Worm (Caenorhabditis elegans) whole organism, L4/young adult: ENCODE measurements around the gene ced-9.

Source experiments
- W03F9.2 ChIP-seq: fragments of 150-350 bp; optimal IDR thresholded peaks from 2 replicates; lab custom pipeline; 2014; ENCODE audit warnings: missing biosample characterization, missing genetic modification characterization
- dao-5 ChIP-seq: sonication (generic microtip); optimal IDR thresholded peaks from 2 replicates; lab custom pipeline; 2016; ENCODE audit warnings: missing genotype, missing genetic modification characterization, moderate library complexity, missing compliant biosample characterization
- him-1 ChIP-seq: sonication (generic microtip); optimal IDR thresholded peaks from 2 replicates; lab custom pipeline; 2016; ENCODE audit warnings: missing genotype, missing genetic modification reagents, missing genetic modification characterization, missing compliant biosample characterization

ced-9 gene

ce11 chrIII:10320788-10321187 is 14.2 kb upstream of the ced-9 start, which contains the start of gene sas-7:
Gene sas-7, plus strand, starts transcription at chrIII:10321019.
- TF ChIP-seq W03F9.2 (tag; lab: Kevin White, UChicago): no peak
- TF ChIP-seq him-1: no peak
- no peak for TF ChIP-seq dao-5 (tag; lab: Kevin White, UChicago)

DNA sequence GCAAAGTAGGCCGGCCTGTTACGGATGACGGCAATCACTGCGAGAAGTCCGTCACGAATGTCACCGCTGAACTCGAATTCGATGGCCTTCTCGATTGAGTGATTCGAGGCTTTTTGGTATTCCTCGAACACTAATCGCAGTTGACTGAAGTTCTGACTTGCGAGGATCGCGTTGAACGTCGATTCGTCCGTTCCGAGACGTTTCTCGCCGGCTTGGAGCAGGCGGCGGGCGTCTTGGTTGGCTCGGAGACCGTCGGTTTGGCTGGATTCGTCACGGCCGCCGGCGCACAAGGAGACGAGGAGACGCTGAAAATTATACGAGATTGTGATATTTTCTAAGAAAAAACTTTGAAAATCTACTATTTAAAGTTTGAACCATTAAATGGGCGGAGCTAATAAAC is 8.6 kb upstream of the ced-9 start:
- TF ChIP-seq him-1: no peak
- no peak for TF ChIP-seq W03F9.2 (tag; lab: Kevin White, UChicago)
- no peak for TF ChIP-seq dao-5 (tag; lab: Kevin White, UChicago)

DNA sequence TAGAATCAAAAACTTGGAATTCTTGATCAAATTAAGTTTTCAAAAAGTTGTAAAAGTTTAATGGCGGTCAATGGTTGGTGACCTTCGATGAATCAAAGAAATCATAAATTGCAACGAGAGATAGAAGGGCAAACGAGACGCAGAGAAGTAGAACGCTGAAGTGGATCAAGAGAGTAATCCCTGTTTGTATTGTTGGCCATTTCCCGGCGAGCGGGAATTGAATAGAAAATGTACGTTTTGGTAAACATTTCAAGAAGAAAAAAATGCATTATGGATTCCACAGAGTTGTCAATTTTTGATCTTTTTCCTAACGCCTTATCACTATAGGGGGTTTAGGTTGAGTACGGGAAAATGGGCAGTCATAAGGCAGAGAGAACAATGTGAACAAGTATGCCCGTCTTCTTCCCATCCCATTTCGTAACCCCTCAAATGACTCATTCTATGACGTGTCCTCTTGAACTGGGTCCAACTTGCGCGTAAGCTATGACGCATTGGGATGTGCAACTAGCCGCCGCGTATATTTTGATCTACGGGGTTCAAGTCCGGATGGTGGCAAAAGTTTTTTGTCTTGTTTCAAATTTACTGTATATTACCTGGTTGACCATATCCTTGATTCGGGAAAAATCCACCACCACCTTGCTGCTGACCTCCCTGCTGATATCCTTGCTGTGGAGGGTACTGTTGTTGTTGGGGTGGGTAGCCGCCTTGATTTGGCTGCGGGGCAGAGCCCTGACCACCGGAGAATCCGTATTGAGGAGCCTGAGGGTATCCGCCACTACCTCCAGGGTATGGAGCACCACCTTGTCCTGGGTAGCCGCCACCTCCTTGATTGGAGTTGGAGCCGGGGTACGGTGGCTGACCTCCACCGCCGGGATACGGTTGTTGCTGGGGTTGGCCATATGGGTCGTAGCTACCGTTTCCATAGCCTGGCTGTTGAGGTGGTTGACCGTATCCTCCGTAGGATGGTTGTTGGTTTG is 6.1 kb upstream of the ced-9 start:
- TF ChIP-seq him-1 (no peak), W03F9.2 (tag; lab: Kevin White, UChicago) (no peak), dao-5 (tag; lab: Kevin White, UChicago) (no peak)

DNA sequence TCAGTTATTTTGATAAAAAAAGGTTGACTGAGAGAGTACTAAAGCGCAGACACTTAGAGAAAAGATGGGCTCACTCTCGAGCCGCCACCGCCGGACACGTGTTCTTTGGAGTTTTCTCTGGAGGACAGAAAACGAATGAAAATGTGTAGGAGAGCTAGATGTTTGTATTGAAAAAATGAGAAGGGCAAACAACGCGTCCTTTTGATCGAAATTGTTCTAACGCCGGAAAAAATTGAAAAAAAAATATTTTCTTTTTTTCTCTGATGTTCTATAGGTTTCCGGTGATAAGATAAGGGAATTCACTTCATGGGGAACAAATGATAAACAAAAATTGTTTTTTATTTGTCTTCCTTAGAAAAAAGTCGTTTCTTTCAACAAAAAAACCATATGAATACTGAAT is 5.2 kb upstream of the ced-9 start:
- TF ChIP-seq dao-5 (tag; lab: Kevin White, UChicago) (no peak), W03F9.2 (tag; lab: Kevin White, UChicago) (no peak)

DNA sequence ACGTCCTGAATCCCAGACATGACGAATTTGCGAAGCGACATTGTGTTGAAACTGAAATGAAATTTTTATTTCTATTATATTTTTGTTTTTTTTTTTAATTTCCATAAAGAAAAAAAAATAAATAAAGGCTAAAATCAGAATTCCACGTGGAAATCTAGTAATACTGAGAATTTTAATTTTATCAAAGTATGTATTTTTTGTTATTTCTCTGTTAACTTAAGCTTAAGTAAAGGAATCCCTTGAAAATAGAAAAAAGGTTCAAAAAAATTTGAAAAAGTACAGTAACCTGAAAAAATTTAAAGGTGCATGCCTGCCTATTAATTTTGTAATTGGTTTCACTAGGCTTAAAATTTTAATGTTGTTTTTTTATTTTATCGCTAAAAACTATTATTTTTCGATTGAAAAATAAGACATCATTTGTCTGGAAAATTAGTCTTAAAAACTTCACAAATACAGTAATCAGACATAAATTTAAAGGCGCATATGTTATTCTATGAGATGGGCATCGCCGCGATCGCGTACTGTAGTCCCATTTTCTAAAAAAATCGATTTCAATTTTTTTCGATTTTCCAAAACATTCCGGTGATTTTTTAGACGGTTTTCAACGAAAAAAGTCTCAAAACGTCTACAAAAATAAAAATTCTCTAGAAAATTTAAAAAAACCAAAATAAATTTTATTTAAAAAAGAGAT is 4.5 kb upstream of the ced-9 start, which contains the start of gene nex-2:
nex-2 (minus strand) TSS at position 51 of the 691 bp plus-strand sequence.
- TF ChIP-seq W03F9.2 (tag; lab: Kevin White, UChicago) (no peak), him-1 (no peak), dao-5 (tag; lab: Kevin White, UChicago) (no peak)

DNA sequence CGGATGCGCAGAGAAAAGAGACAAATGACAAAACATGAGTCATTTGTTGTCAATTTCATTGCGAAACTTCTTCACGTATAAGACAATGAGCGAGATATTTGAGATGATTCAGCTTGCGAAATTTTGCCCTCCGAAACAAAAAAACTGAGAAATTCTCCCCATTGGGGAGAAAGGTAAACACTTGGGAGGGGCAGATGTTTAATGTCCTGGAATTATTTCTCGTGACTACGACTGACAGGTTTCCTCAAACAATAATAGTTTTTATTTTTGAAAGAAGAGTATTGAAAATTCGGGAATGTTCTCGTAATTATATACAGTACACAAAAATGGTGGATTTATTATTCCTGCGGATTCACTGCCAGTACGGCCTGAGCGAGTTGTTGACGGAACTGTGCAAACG is 3.7 kb upstream of the ced-9 start:
- TF ChIP-seq W03F9.2 (tag; lab: Kevin White, UChicago): no peak
- no peak for TF ChIP-seq him-1
- TF ChIP-seq dao-5 (tag; lab: Kevin White, UChicago): no peak

DNA sequence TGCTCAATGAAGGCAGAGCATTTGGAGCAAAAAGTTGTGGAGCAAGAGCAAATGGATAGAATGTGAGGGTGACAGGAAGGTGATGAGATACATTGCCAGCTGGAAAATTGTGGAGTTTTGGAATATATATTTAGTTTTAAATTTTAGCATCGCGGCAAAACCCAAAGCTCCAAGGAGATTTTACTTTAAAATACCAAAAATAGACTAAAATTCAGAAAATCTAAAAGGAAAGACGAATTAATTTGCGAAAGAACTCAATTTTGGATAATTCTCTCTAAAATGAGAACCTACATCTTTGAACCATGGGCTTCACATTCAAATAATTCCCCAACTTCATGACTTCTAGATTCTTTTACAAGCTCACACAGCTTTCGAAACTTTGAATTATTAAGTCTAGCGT is 2.4 kb upstream of the ced-9 start, which contains the start of gene T07C4.12:
T07C4.12 (minus strand) TSS at position 101 of the 400 bp plus-strand sequence.
- TF ChIP-seq dao-5 (tag; lab: Kevin White, UChicago): no peak
- TF ChIP-seq him-1: no peak
- no peak for TF ChIP-seq W03F9.2 (tag; lab: Kevin White, UChicago)

DNA sequence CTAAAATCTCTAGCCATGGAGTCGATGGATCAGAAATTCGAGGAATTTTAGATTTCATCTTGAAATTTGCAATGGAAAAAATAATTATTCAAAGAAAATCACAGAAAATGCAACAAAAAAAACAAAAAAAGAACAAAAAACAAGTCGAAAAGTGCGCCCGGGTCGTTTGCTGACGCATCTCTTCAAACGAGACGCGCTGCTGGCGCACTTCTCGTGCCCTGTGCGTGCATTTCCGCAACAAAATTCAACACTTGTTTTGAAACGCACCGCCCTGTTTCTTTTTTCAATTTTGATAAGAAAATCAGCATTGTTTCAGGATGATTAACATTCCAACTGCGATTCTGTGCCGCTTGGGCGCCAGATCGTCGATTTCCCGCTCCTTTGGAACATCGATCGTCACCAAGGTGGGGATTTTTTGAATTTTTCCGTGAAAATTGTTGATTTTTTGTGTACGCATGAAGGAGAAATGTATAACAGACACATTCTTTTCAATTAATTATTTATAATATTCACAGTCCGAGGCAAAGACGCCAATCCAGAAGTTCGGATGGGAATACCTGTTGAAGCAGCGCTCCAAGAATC is 920 bp upstream of the ced-9 start, which contains the start of the genes jmjd-4 and mev-1:
jmjd-4 (minus strand) TSS at position 58 of the 582 bp plus-strand sequence.
mev-1 (plus strand) TSS at position 317 of the 582 bp plus-strand sequence.
- TF ChIP-seq W03F9.2 (tag; lab: Kevin White, UChicago): peak; percentile 89
- TF ChIP-seq dao-5 (tag; lab: Kevin White, UChicago): no peak
- peak; percentile 67 for TF ChIP-seq him-1

DNA sequence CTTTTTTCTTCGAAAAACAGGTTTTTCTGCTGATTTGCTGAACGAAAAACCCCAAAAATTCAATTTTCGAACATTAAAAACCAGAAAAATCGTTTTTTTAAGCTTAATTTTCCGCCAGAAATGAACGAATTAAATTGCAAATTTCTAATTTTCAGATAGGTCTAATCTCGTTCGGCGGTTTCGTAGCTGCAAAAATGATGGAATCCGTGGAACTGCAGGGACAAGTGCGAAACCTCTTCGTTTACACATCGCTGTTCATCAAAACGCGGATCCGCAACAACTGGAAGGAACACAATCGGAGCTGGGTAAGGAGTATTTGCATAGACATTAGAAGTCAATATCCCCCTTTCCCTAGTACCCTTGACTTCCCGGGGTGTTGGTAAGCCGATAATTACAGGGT is 1.1 kb downstream of the ced-9 start:
- TF ChIP-seq dao-5 (tag; lab: Kevin White, UChicago) (no peak), him-1 (no peak)

DNA sequence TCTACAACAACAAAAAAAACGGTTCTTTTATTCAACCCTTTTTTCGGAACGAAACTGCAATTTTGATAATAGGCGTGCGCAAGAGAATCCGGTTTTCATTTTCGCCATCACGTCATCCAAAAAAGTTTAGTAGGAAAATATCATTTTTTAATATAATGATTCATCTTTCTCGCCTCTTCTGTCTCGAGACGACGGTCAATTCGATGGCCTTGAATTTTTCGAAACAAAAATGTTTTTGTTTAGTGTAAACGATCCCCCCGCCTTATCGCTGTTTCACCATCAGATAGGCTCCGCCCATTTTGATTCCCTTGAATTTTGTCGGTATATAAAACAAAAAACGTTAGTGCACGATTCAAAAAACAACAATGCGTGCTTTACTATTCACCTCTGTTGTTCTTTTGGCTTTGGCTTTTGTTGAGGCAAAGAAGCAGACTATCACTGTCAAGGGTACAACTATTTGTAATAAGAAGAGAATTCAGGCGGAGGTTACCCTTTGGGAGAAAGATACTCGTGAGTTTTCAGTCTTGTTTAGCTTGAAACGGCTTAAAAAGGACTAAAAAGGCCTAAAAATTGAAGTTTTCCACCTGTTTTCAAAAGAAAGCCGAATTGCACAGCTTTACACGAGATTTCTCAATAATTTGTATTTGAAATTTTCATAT is 2.7 kb downstream of the ced-9 start, which contains the start of gene ttr-15:
ttr-15 (plus strand) TSS at position 340 of the 659 bp plus-strand sequence.
- no peak for TF ChIP-seq W03F9.2 (tag; lab: Kevin White, UChicago)

DNA sequence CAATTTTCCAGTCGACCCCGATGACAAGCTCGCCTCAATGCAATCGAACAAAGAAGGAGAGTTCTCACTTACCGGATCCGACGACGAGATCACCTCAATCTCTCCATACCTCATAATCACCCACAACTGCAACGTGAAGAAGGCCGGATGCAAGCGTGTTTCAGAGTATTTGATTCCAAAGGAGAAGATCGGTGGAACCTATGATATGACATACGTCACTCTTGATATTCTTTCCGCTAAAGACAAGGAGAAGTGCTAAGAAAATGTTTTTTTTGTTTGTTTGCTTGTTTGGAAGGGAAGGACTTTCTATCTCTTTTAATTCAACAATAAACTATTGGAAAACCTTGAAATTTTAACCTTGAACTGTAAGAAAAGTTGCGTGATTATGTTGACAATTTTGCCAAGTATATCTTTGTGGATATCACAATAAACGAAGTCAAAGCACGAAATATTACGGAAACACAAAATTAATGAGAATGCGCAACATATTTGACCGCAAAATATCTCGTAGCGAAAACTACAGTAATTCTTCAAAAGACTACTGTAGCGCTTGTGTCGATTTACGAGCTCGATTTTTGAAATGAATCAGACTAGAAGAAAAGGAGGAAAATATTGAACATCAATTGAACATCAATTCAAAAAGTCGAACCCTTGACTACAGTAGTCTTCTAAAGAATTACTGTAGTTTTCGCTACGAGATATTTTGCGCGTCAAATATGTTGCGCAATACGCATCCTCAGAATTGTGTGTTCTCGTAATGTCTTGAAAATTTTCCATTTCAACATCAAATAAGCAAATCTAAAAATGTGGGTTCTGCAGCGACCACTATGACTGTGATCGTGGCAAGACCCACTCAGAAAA is 4.2 kb downstream of the ced-9 start:
- no peak for TF ChIP-seq dao-5 (tag; lab: Kevin White, UChicago)
- no peak for TF ChIP-seq him-1
- TF ChIP-seq W03F9.2 (tag; lab: Kevin White, UChicago): no peak

DNA sequence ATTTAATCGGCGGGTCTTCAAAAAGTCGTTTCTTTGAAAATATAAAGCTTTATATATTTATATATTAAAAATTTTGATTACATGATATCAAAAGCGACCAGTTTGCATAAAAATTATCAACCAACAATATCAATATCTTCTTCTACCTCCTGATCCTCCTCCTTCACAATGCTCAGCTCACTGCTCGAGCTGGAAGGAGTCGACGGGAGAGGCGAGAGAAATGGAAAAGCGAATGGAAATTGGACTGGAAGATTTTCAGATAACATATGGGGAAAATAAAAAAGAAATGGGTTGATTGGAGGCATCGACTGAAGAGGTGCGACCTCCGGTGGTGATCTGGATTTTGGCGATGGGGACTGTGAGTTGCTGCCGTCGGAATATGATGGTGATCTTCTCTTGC is 5.0 kb downstream of the ced-9 start:
- TF ChIP-seq dao-5 (tag; lab: Kevin White, UChicago) (no peak), W03F9.2 (tag; lab: Kevin White, UChicago) (no peak), him-1 (no peak)
